Fruit fly (Drosophila melanogaster) whole organism, adult: ENCODE measurements around the gene CG34398.

ENCODE experiments used
- CG12768 ChIP-seq: fragments of 200-800 bp; sonication (Bioruptor generic); optimal IDR thresholded peaks from 2 replicates; lab custom pipeline; 2017; ENCODE audit warnings: missing biosample characterization, missing genetic modification characterization, mild to moderate bottlenecking, moderate library complexity, missing genetic modification reagents
- CG1620 ChIP-seq: fragments of 200-800 bp; sonication (Bioruptor generic); optimal IDR thresholded peaks from 2 replicates; lab custom pipeline; 2016; ENCODE audit warnings: missing biosample characterization, missing genetic modification characterization
- CG33017 ChIP-seq: fragments of 200-800 bp; sonication (Bioruptor generic); optimal IDR thresholded peaks from 2 replicates; lab custom pipeline; 2018; ENCODE audit warnings: missing biosample characterization, mild to moderate bottlenecking, missing genetic modification characterization, moderate library complexity
- Mnt ChIP-seq: fragments of 200-800 bp; sonication (Bioruptor generic); optimal IDR thresholded peaks from 2 replicates; lab custom pipeline; 2016; ENCODE audit warnings: missing biosample characterization, mild to moderate bottlenecking, missing genetic modification characterization
- bab1 ChIP-seq: fragments of 200-800 bp; sonication (Bioruptor generic); optimal IDR thresholded peaks from 3 replicates; lab custom pipeline; 2019; ENCODE audit warnings: missing biosample characterization, mild to moderate bottlenecking, missing genetic modification characterization, moderate library complexity
- kay ChIP-seq: fragments of 200-800 bp; sonication (Bioruptor generic); peaks from one replicate; lab custom pipeline; 2016; ENCODE audit warnings: missing biosample characterization, missing genetic modification characterization, borderline replicate concordance
- pad ChIP-seq: fragments of 200-800 bp; sonication (Bioruptor generic); optimal IDR thresholded peaks from 3 replicates; lab custom pipeline; 2017; ENCODE audit warnings: missing biosample characterization, missing genetic modification characterization, mild to moderate bottlenecking, moderate library complexity, missing genetic modification reagents
- tj ChIP-seq: fragments of 200-800 bp; sonication (Bioruptor generic); optimal IDR thresholded peaks from 3 replicates; lab custom pipeline; 2017; ENCODE audit warnings: missing biosample characterization, mild to moderate bottlenecking, missing genetic modification characterization, moderate library complexity

- TF ChIP-seq CG33017 (no peak), pad (GFP tag; lab: Kevin White, UChicago) (no peak), CG1620 (no peak), tj (GFP tag; lab: Kevin White, UChicago) (no peak), CG12768 (GFP tag; lab: Kevin White, UChicago) (no peak), kay (GFP tag; lab: Kevin White, UChicago) (no peak), bab1 (no peak), Mnt (GFP tag; lab: Kevin White, UChicago) (no peak)
These were observed 63.7 kb downstream of the CG34398 start, which contains the start of the genes CG9525 and CG32985 for dm6 chr2L:8962254-8962653.
